Worm (Caenorhabditis elegans) whole organism, L1 larva: ENCODE measurements around the gene srd-5.

Experiments used
- aly-2 ChIP-seq: fragments of 150-350 bp; optimal IDR thresholded peaks from 2 replicates; lab custom pipeline; 2014; ENCODE audit warnings: missing biosample characterization, missing genetic modification characterization
- ama-1 ChIP-seq: fragments of 150-350 bp; optimal IDR thresholded peaks from 2 replicates; lab custom pipeline; 2014
- dpl-1 ChIP-seq, 3 experiments: fragments of 150-350 bp in 2 of 3; sonication (generic microtip) in 1 of 3; optimal IDR thresholded peaks; 2 replicates each; lab custom pipeline; 2014 to 2017; ENCODE audit warnings: missing biosample characterization in 3 of 3, missing genetic modification characterization in 3 of 3, missing genetic modification reagents in 3 of 3
- lin-39 ChIP-seq: fragments of 150-350 bp; optimal IDR thresholded peaks from 2 replicates; lab custom pipeline; 2014; ENCODE audit warnings: missing biosample characterization, missing genetic modification reagents, missing genetic modification characterization
- lir-3 ChIP-seq: sonication (generic microtip); optimal IDR thresholded peaks from 2 replicates; lab custom pipeline; 2016; ENCODE audit warnings: mild to moderate bottlenecking, missing genetic modification characterization, moderate library complexity, missing compliant biosample characterization; ENCODE audit not compliant: poor library complexity
- nhr-237 ChIP-seq: fragments of 150-350 bp; optimal IDR thresholded peaks from 2 replicates; lab custom pipeline; 2014; ENCODE audit warnings: missing biosample characterization, missing genetic modification characterization
- nhr-76 ChIP-seq: sonication (generic microtip); optimal IDR thresholded peaks from 2 replicates; lab custom pipeline; 2017; ENCODE audit warnings: missing biosample characterization, missing genetic modification characterization
- xbp-1 ChIP-seq: sonication (generic microtip); optimal IDR thresholded peaks from 2 replicates; lab custom pipeline; 2016; ENCODE audit warnings: missing genetic modification characterization, missing compliant biosample characterization

DNA sequence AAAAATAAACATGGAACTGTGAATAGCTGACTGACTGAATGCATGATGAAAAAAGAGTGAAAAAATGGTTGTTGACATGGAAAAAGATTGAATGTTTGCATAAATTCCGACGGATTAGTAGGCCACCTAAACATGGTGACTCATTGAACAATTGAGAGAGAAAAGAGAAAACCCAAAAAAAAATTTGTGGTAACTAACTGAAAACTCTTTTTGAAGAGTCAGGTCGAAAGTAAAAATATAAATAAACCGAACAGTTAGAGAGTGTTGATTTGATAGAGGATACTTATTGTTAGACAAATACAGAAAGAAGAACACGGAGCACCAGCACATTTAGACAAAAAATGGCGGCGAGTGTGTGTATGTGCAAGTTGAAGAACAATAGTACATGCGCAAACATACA lies 3.0 kb downstream of the srd-5 start:
- no peak for TF ChIP-seq dpl-1 (GFP tag; optimal IDR thresholded peaks at IDR 0.05; lab: Kevin White, UChicago)
- TF ChIP-seq xbp-1 (tag; lab: Kevin White, UChicago) = no peak
- TF ChIP-seq nhr-237 (tag; lab: Kevin White, UChicago) = no peak
- no peak for TF ChIP-seq aly-2 (tag; lab: Kevin White, UChicago)
- no peak for TF ChIP-seq lir-3 (tag; lab: Kevin White, UChicago)
- TF ChIP-seq ama-1 (lab: Kevin White, UChicago) = no peak
- TF ChIP-seq nhr-76 (tag; lab: Kevin White, UChicago) = no peak
- no peak for TF ChIP-seq lin-39
